Fruit fly (Drosophila melanogaster): ENCODE results near the gene Hpf1.
A peak's percentile ranks its signal among the peaks of the same experiment; 100 is the strongest.

Gene Hpf1

DNA sequence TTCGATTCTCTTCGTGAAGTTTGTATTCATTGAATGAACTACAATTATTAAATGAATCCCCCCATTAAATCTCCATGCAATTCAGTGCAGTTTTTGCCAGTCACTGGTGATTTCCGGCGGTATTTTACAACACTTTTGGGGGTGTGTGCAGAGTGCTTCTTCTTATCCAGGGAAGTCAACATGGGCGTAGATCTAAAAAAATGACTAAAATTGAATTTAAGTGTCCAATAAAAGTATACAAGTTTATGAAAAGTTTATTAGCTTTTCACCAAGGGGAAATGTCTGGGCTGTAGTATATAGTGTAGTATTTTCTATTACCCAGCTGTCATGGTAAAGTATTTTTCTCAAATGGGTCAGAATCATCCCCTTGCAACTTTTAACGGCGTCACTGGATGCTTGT, at the start of gene Hpf1 (continued):
- peak; percentile 93 for TF ChIP-seq dati (GFP tag; IDR thresholded peaks at IDR 0.05)
- TF ChIP-seq CG10654 (GFP tag; optimal IDR thresholded peaks at IDR 0.05), result peak; percentile 97
- TF ChIP-seq CG13296 (GFP tag; optimal IDR thresholded peaks at IDR 0.05), result peak; percentile 99
- TF ChIP-seq CG4617 (GFP tag; optimal IDR thresholded peaks at IDR 0.05; ENCODE audit: borderline replicate concordance), result peak; percentile 98
- TF ChIP-seq disco-r (GFP tag; optimal IDR thresholded peaks at IDR 0.05), result peak; percentile 98
- TF ChIP-seq CG10431 (GFP tag; optimal IDR thresholded peaks at IDR 0.05), result peak; percentile 74
- TF ChIP-seq CG15514 (GFP tag; optimal IDR thresholded peaks at IDR 0.05), result peak; percentile 94
- TF ChIP-seq Hmr (GFP tag; optimal IDR thresholded peaks at IDR 0.05), result peak; percentile 99
- peak; percentile 95 for TF ChIP-seq CG31388 (GFP tag; optimal IDR thresholded peaks at IDR 0.05)
- TF ChIP-seq lov (optimal IDR thresholded peaks at IDR 0.05), result no peak
- peak; percentile 92 for TF ChIP-seq lov (GFP tag; IDR thresholded peaks at IDR 0.05)
- peak; percentile 93 for TF ChIP-seq CG10959 (GFP tag; IDR thresholded peaks at IDR 0.05)
- TF ChIP-seq grn (GFP tag; optimal IDR thresholded peaks at IDR 0.05), result no peak
- no peak for TF ChIP-seq CG14860 (GFP tag; IDR thresholded peaks at IDR 0.05; ENCODE audit: partially characterized antibody)
- no peak for TF ChIP-seq usp (GFP tag; optimal IDR thresholded peaks at IDR 0.05)
- TF ChIP-seq CG12236 (GFP tag; optimal IDR thresholded peaks at IDR 0.05), result peak; percentile 98
- peak; percentile 98 for TF ChIP-seq CG1647 (GFP tag; optimal IDR thresholded peaks at IDR 0.05)
- TF ChIP-seq CG2202 (tag; optimal IDR thresholded peaks at IDR 0.05), result peak; percentile 96
- TF ChIP-seq CG2116 (GFP tag; optimal IDR thresholded peaks at IDR 0.05), result peak; percentile 84
- TF ChIP-seq CG12744 (GFP tag; optimal IDR thresholded peaks at IDR 0.05), result peak; percentile 98
- peak; percentile 74 for TF ChIP-seq CTCF (GFP tag; optimal IDR thresholded peaks at IDR 0.05)
- peak; percentile 81; the same call in 1 of the 2 replicates for TF ChIP-seq CkIIα-i1 (GFP tag; IDR thresholded peaks at IDR 0.05)
- peak; percentile 96 for TF ChIP-seq en (GFP tag; optimal IDR thresholded peaks at IDR 0.05)
- peak; percentile 98 for TF ChIP-seq Drgx (GFP tag; IDR thresholded peaks at IDR 0.05)
- peak; percentile 96 for TF ChIP-seq stc (GFP tag; IDR thresholded peaks at IDR 0.05)
- TF ChIP-seq Hr51 (GFP tag; optimal IDR thresholded peaks at IDR 0.05), result peak; percentile 98
- peak; percentile 99 for TF ChIP-seq gem (tag; optimal IDR thresholded peaks at IDR 0.05)
- peak; percentile 98 for TF ChIP-seq phol (tag; optimal IDR thresholded peaks at IDR 0.05)
- peak; percentile 98 for TF ChIP-seq ci (GFP tag; IDR thresholded peaks at IDR 0.05)
- peak; percentile 95 for TF ChIP-seq Blimp-1 (GFP tag; optimal IDR thresholded peaks at IDR 0.05)
- peak; percentile 90 for TF ChIP-seq CG11696 (GFP tag; IDR thresholded peaks at IDR 0.05)
- TF ChIP-seq Dad (GFP tag; optimal IDR thresholded peaks at IDR 0.05), result peak; percentile 98
- peak; percentile 99 for TF ChIP-seq ind (GFP tag; optimal IDR thresholded peaks at IDR 0.05)
- peak; percentile 97 for TF ChIP-seq pb (GFP tag; optimal IDR thresholded peaks at IDR 0.05)
- TF ChIP-seq org-1 (GFP tag; optimal IDR thresholded peaks at IDR 0.05), result peak; percentile 97
- TF ChIP-seq CG4854 (GFP tag; optimal IDR thresholded peaks at IDR 0.05), result peak; percentile 96
- TF ChIP-seq unc-4 (GFP tag; IDR thresholded peaks at IDR 0.05; ENCODE audit: partially characterized antibody), result no peak
- TF ChIP-seq Camta (GFP tag; optimal IDR thresholded peaks at IDR 0.05), result peak; percentile 98
- no peak for TF ChIP-seq cg (GFP tag; optimal IDR thresholded peaks at IDR 0.05)
- TF ChIP-seq CG11093 (GFP tag; IDR thresholded peaks at IDR 0.05), result peak; percentile 98
- TF ChIP-seq Opbp (GFP tag; IDR thresholded peaks at IDR 0.05; ENCODE audit: partially characterized antibody), result peak; percentile 61; the same call in 1 of the 3 replicates
- peak; percentile 97 for TF ChIP-seq H15 (GFP tag; IDR thresholded peaks at IDR 0.05)
- peak; percentile 96 for TF ChIP-seq cato (GFP tag; optimal IDR thresholded peaks at IDR 0.05; ENCODE audit: borderline replicate concordance)
- peak; percentile 98 for TF ChIP-seq Side (GFP tag; optimal IDR thresholded peaks at IDR 0.05)
- TF ChIP-seq Hmx (GFP tag; optimal IDR thresholded peaks at IDR 0.05), result peak; percentile 95
- peak; percentile 98 for TF ChIP-seq sob (GFP tag; IDR thresholded peaks at IDR 0.05)
- TF ChIP-seq CG3995 (GFP tag; optimal IDR thresholded peaks at IDR 0.05), result peak; percentile 93
- TF ChIP-seq Deaf1 (tag; optimal IDR thresholded peaks at IDR 0.05), result peak; percentile 85
- TF ChIP-seq sens-2 (GFP tag; IDR thresholded peaks at IDR 0.05), result peak; percentile 86
- peak; percentile 99 for TF ChIP-seq Fer1 (GFP tag; optimal IDR thresholded peaks at IDR 0.05)
- TF ChIP-seq CG13424 (tag; optimal IDR thresholded peaks at IDR 0.05), result peak; percentile 98
- peak; percentile 97 for TF ChIP-seq H2.0 (GFP tag; IDR thresholded peaks at IDR 0.05)

Data from whole organism, embryonic.